Worm (Caenorhabditis elegans) whole organism, young adult: ENCODE measurements around the gene ehbp-1.

Source experiments
- F49E8.2 ChIP-seq: sonication (generic microtip); optimal IDR thresholded peaks from 3 replicates; lab custom pipeline; 2017; ENCODE audit warnings: missing genetic modification characterization, mild to moderate bottlenecking, missing compliant biosample characterization, antibody characterized with exemption, moderate library complexity; ENCODE audit not compliant: insufficient read depth
- egl-18 ChIP-seq: fragments of 200-800 bp; sonication (Bioruptor generic); IDR thresholded peaks from 2 replicates; pipeline ENCODE4 v1.3.6; 2022; ENCODE audit warnings: missing genetic modification reagents, missing genetic modification characterization, missing compliant biosample characterization
- nhr-90 ChIP-seq: sonication (generic microtip); optimal IDR thresholded peaks from 2 replicates; lab custom pipeline; 2016; ENCODE audit warnings: missing genotype, mild to moderate bottlenecking, missing genetic modification characterization, missing compliant biosample characterization

DNA sequence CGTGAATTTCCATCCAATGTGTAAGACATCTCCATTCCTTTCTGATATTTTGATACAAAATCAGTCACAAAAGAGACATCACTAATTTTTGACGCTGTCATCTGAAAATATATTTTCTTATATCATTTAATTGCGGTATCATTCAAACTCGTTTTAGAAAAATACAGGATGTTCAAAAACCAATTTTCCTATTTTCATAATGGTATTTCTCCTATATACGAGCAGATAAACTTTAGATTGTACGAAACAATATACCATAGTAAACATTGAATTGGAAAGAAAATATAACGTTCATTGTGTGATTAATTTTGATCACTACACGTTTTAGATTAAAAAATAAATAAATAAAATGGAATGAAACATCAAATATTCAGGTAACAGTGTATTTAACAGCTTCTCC, 8.9 kb upstream of the ehbp-1 start, which contains the start of gene C50F4.16:
- no peak for TF ChIP-seq nhr-90 (tag; lab: Kevin White, UChicago)
- TF ChIP-seq F49E8.2 (tag; lab: Kevin White, UChicago), result no peak
- no peak for TF ChIP-seq egl-18 (GFP tag; lab: Robert Waterston, UW)
